Fruit fly (Drosophila melanogaster) whole organism, embryonic: ENCODE results near the gene CG43901.
A peak's percentile ranks its signal among the peaks of the same experiment; 100 is the strongest.

Experiments used
- CG1024 ChIP-seq: fragments of 200-800 bp; sonication (Bioruptor generic); IDR thresholded peaks from 2 replicates; pipeline ENCODE4 v1.3.6; 2022; ENCODE audit warnings: missing biosample characterization, missing genetic modification characterization
- CG10654 ChIP-seq: fragments of 200-800 bp; sonication (Bioruptor generic); optimal IDR thresholded peaks from 2 replicates; lab custom pipeline; 2016; ENCODE audit warnings: missing biosample characterization, missing genetic modification characterization
- CG13287 ChIP-seq: fragments of 200-800 bp; sonication (Bioruptor generic); IDR thresholded peaks from 2 replicates; pipeline ENCODE4 v1.3.6; 2022; ENCODE audit warnings: missing biosample characterization, missing genetic modification characterization; ENCODE audit not compliant: partially characterized antibody
- CG13894 ChIP-seq: fragments of 200-800 bp; sonication (Bioruptor generic); optimal IDR thresholded peaks from 3 replicates; lab custom pipeline; 2018; ENCODE audit warnings: missing biosample characterization, mild to moderate bottlenecking, missing genetic modification characterization, moderate library complexity
- CG1529 ChIP-seq: fragments of 200-800 bp; sonication (Bioruptor generic); optimal IDR thresholded peaks from 3 replicates; lab custom pipeline; 2018; ENCODE audit warnings: missing biosample characterization, missing genetic modification characterization
- CG15601 ChIP-seq: fragments of 200-800 bp; sonication (Bioruptor generic); optimal IDR thresholded peaks from 3 replicates; lab custom pipeline; 2019; ENCODE audit warnings: missing biosample characterization, mild to moderate bottlenecking, missing genetic modification characterization, moderate library complexity
- CG1647 ChIP-seq: fragments of 200-800 bp; sonication (Bioruptor generic); optimal IDR thresholded peaks from 3 replicates; lab custom pipeline; 2016; ENCODE audit warnings: missing biosample characterization, missing genetic modification characterization
- CG18476 ChIP-seq: fragments of 200-800 bp; sonication (Bioruptor generic); optimal IDR thresholded peaks from 2 replicates; lab custom pipeline; 2016; ENCODE audit warnings: missing biosample characterization, mild to moderate bottlenecking, missing genetic modification characterization
- CG2116 ChIP-seq: fragments of 200-800 bp; sonication (Bioruptor generic); optimal IDR thresholded peaks from 3 replicates; lab custom pipeline; 2018; ENCODE audit warnings: missing biosample characterization, mild to moderate bottlenecking, missing genetic modification characterization
- CG2129 ChIP-seq: fragments of 200-800 bp; sonication (Bioruptor generic); IDR thresholded peaks from 2 replicates; pipeline ENCODE4 v1.3.6; 2022; ENCODE audit warnings: missing biosample characterization, missing genetic modification characterization; ENCODE audit not compliant: partially characterized antibody
- CG31224 ChIP-seq: fragments of 200-800 bp; sonication (Bioruptor generic); IDR thresholded peaks from 2 replicates; pipeline ENCODE4 v1.3.6; 2022; ENCODE audit warnings: missing biosample characterization, missing genetic modification characterization
- CG4730 ChIP-seq: fragments of 200-800 bp; sonication (Bioruptor generic); IDR thresholded peaks from 2 replicates; pipeline ENCODE4 v1.3.6; 2022; ENCODE audit warnings: missing biosample characterization, missing genetic modification characterization
- CG6254 ChIP-seq: fragments of 200-800 bp; sonication (Bioruptor generic); optimal IDR thresholded peaks from 3 replicates; lab custom pipeline; 2017; ENCODE audit warnings: mild to moderate bottlenecking, missing biosample characterization, missing genetic modification reagents, missing genetic modification characterization
- CG7786 ChIP-seq: fragments of 200-800 bp; sonication (Bioruptor generic); optimal IDR thresholded peaks from 2 replicates; lab custom pipeline; 2016; ENCODE audit warnings: missing biosample characterization, missing genetic modification characterization
- CG7839 ChIP-seq: fragments of 200-800 bp; sonication (Bioruptor generic); optimal IDR thresholded peaks from 3 replicates; lab custom pipeline; 2018; ENCODE audit warnings: missing biosample characterization, mild to moderate bottlenecking, missing genetic modification characterization, moderate library complexity
- CG7963 ChIP-seq: fragments of 200-800 bp; sonication (Bioruptor generic); IDR thresholded peaks from 3 replicates; pipeline ENCODE4 v1.3.6; 2022; ENCODE audit warnings: missing biosample characterization, missing genetic modification characterization; ENCODE audit not compliant: partially characterized antibody
- CG8089 ChIP-seq: fragments of 200-800 bp; sonication (Bioruptor generic); optimal IDR thresholded peaks from 3 replicates; lab custom pipeline; 2016; ENCODE audit warnings: missing biosample characterization, missing genetic modification characterization
- CG8281 ChIP-seq: fragments of 200-800 bp; sonication (Bioruptor generic); optimal IDR thresholded peaks from 2 replicates; lab custom pipeline; 2018; ENCODE audit warnings: missing biosample characterization, mild to moderate bottlenecking, missing genetic modification characterization, moderate library complexity
- CG9215 ChIP-seq: fragments of 200-800 bp; sonication (Bioruptor generic); IDR thresholded peaks from 2 replicates; pipeline ENCODE4 v1.3.6; 2022; ENCODE audit warnings: missing biosample characterization, missing genetic modification characterization
- CG9817 ChIP-seq: fragments of 200-800 bp; sonication (Bioruptor generic); optimal IDR thresholded peaks from 2 replicates; lab custom pipeline; 2018; ENCODE audit warnings: missing biosample characterization, mild to moderate bottlenecking, missing genetic modification characterization, moderate library complexity
- CkIIα-i1 ChIP-seq: fragments of 200-800 bp; sonication (Bioruptor generic); IDR thresholded peaks from 2 replicates; pipeline ENCODE4 v1.3.6; 2022; ENCODE audit warnings: missing biosample characterization, missing genetic modification characterization
- Dp ChIP-seq: fragments of 200-800 bp; sonication (Bioruptor generic); optimal IDR thresholded peaks from 2 replicates; lab custom pipeline; 2018; ENCODE audit warnings: missing biosample characterization, mild to moderate bottlenecking, missing genetic modification characterization, moderate library complexity
- Ets65A ChIP-seq: fragments of 200-800 bp; sonication (Bioruptor generic); peaks from one replicate; lab custom pipeline; 2016; ENCODE audit warnings: missing biosample characterization, missing genetic modification characterization
- Gug ChIP-seq: fragments of 200-800 bp; sonication (Bioruptor generic); IDR thresholded peaks from 4 replicates; pipeline ENCODE4 v1.3.6; 2022; ENCODE audit warnings: missing biosample characterization, missing genetic modification characterization
- Hey ChIP-seq: fragments of 200-800 bp; sonication (Bioruptor generic); optimal IDR thresholded peaks from 3 replicates; lab custom pipeline; 2018; ENCODE audit warnings: missing biosample characterization, mild to moderate bottlenecking, missing genetic modification characterization
- Hsf ChIP-seq: fragments of 200-800 bp; sonication (Bioruptor generic); optimal IDR thresholded peaks from 3 replicates; lab custom pipeline; 2016; ENCODE audit warnings: missing biosample characterization, missing genetic modification characterization
- NC2α ChIP-seq: fragments of 200-800 bp; sonication (Bioruptor generic); optimal IDR thresholded peaks from 2 replicates; lab custom pipeline; 2016; ENCODE audit warnings: missing biosample characterization, missing genetic modification characterization
- Neu2 ChIP-seq: fragments of 200-800 bp; sonication (Bioruptor generic); optimal IDR thresholded peaks from 3 replicates; lab custom pipeline; 2016; ENCODE audit warnings: missing biosample characterization, missing genetic modification characterization, borderline replicate concordance
- NfI ChIP-seq: fragments of 200-800 bp; sonication (Bioruptor generic); optimal IDR thresholded peaks from 3 replicates; lab custom pipeline; 2018; ENCODE audit warnings: missing biosample characterization, mild to moderate bottlenecking, missing genetic modification characterization, moderate library complexity
- Oli ChIP-seq: fragments of 200-800 bp; sonication (Bioruptor generic); optimal IDR thresholded peaks from 2 replicates; lab custom pipeline; 2018; ENCODE audit warnings: missing biosample characterization, mild to moderate bottlenecking, missing genetic modification characterization, moderate library complexity
- Ptx1 ChIP-seq: fragments of 200-800 bp; sonication (Bioruptor generic); IDR thresholded peaks from 2 replicates; pipeline ENCODE4 v1.3.6; 2022; ENCODE audit warnings: missing biosample characterization, missing genetic modification characterization
- Scr ChIP-seq: fragments of 200-800 bp; sonication (Bioruptor generic); IDR thresholded peaks from 2 replicates; pipeline ENCODE4 v1.3.6; 2022; ENCODE audit warnings: missing biosample characterization, missing genetic modification characterization; ENCODE audit not compliant: partially characterized antibody
- Sry-δ ChIP-seq: fragments of 200-800 bp; sonication (Bioruptor generic); optimal IDR thresholded peaks from 2 replicates; lab custom pipeline; 2016; ENCODE audit warnings: missing biosample characterization, missing genetic modification characterization
- cg ChIP-seq: fragments of 200-800 bp; sonication (Bioruptor generic); optimal IDR thresholded peaks from 3 replicates; lab custom pipeline; 2019; ENCODE audit warnings: missing biosample characterization, mild to moderate bottlenecking, missing genetic modification characterization, moderate library complexity
- dimm ChIP-seq: fragments of 200-800 bp; sonication (Bioruptor generic); IDR thresholded peaks from 2 replicates; pipeline ENCODE4 v1.3.6; 2022; ENCODE audit warnings: missing biosample characterization, missing genetic modification characterization
- fd64A ChIP-seq: fragments of 200-800 bp; sonication (Bioruptor generic); optimal IDR thresholded peaks from 3 replicates; lab custom pipeline; 2018; ENCODE audit warnings: missing biosample characterization, mild to moderate bottlenecking, missing genetic modification characterization
- grau ChIP-seq: fragments of 200-800 bp; optimal IDR thresholded peaks from 3 replicates; lab custom pipeline; 2019; ENCODE audit warnings: missing biosample characterization, mild to moderate bottlenecking, missing genetic modification characterization, moderate library complexity
- gt ChIP-seq: fragments of 200-800 bp; sonication (Bioruptor generic); IDR thresholded peaks from 2 replicates; pipeline ENCODE4 v1.3.6; 2022; ENCODE audit warnings: missing biosample characterization, missing genetic modification characterization
- jumu ChIP-seq: fragments of 200-800 bp; sonication (Bioruptor generic); optimal IDR thresholded peaks from 3 replicates; lab custom pipeline; 2016; ENCODE audit warnings: missing biosample characterization, missing genetic modification characterization
- kay ChIP-seq: fragments of 200-800 bp; sonication (Bioruptor generic); optimal IDR thresholded peaks from 2 replicates; lab custom pipeline; 2016; ENCODE audit warnings: missing biosample characterization, missing genetic modification characterization
- nmo ChIP-seq: fragments of 200-800 bp; sonication (Bioruptor generic); optimal IDR thresholded peaks from 2 replicates; lab custom pipeline; 2018; ENCODE audit warnings: missing biosample characterization, mild to moderate bottlenecking, missing genetic modification characterization, moderate library complexity
- oc ChIP-seq: fragments of 200-800 bp; sonication (Bioruptor generic); optimal IDR thresholded peaks from 2 replicates; lab custom pipeline; 2018; ENCODE audit warnings: missing biosample characterization, mild to moderate bottlenecking, missing genetic modification characterization, moderate library complexity
- pnt ChIP-seq: fragments of 200-800 bp; sonication (Bioruptor generic); optimal IDR thresholded peaks from 3 replicates; lab custom pipeline; 2016; ENCODE audit warnings: missing biosample characterization, missing genetic modification characterization
- sens ChIP-seq: fragments of 200-800 bp; sonication (Bioruptor generic); peaks from one replicate; lab custom pipeline; 2016; ENCODE audit warnings: missing biosample characterization, missing genetic modification characterization
- so ChIP-seq: fragments of 200-800 bp; sonication (Bioruptor generic); IDR thresholded peaks from 3 replicates; pipeline ENCODE4 v1.3.6; 2022; ENCODE audit warnings: missing biosample characterization, missing genetic modification characterization
- sqz ChIP-seq: fragments of 200-800 bp; sonication (Bioruptor generic); optimal IDR thresholded peaks from 3 replicates; lab custom pipeline; 2018; ENCODE audit warnings: missing biosample characterization, mild to moderate bottlenecking, missing genetic modification characterization
- sr ChIP-seq: fragments of 200-800 bp; sonication (Bioruptor generic); IDR thresholded peaks from 3 replicates; pipeline ENCODE4 v1.3.6; 2022; ENCODE audit warnings: missing biosample characterization, missing genetic modification characterization
- sug ChIP-seq: fragments of 200-800 bp; optimal IDR thresholded peaks from 2 replicates; lab custom pipeline; 2019; ENCODE audit warnings: missing biosample characterization, mild to moderate bottlenecking, missing genetic modification characterization, moderate library complexity
- wdn ChIP-seq: fragments of 200-800 bp; sonication (Bioruptor generic); IDR thresholded peaks from 2 replicates; pipeline ENCODE4 v1.3.6; 2022; ENCODE audit warnings: missing biosample characterization, missing genetic modification characterization
- zen ChIP-seq: fragments of 200-800 bp; sonication (Bioruptor generic); optimal IDR thresholded peaks from 3 replicates; lab custom pipeline; 2018; ENCODE audit warnings: missing biosample characterization, mild to moderate bottlenecking, missing genetic modification characterization, moderate library complexity

The CG43901 gene

dm6 chrX:10905467-10905866, at the start of gene CG43901:
Gene CG43901 (plus strand): TSS chrX:10905767.
- TF ChIP-seq NC2α (GFP tag; lab: Kevin White, UChicago), result no peak
- TF ChIP-seq sens (GFP tag; lab: Kevin White, UChicago), result peak; percentile 47
- TF ChIP-seq sqz, result peak; percentile 30

- TF ChIP-seq CG7839 (tag; lab: Kevin White, UChicago), result no peak
- no peak for TF ChIP-seq CG13894
- peak; percentile 56 for TF ChIP-seq Hsf (GFP tag; lab: Kevin White, UChicago)
- peak; percentile 39 for TF ChIP-seq CG1647 (GFP tag; lab: Kevin White, UChicago)
- TF ChIP-seq cg (GFP tag; lab: Kevin White, UChicago), result no peak
- TF ChIP-seq CG31224, result no peak; the same call in 1 of the 2 replicates
- peak; percentile 64 for TF ChIP-seq jumu (GFP tag; lab: Kevin White, UChicago)
- no peak for TF ChIP-seq CG1529 (GFP tag; lab: Kevin White, UChicago)
- TF ChIP-seq pnt (GFP tag; lab: Kevin White, UChicago), result peak; percentile 35
- TF ChIP-seq CG9817, result peak; percentile 45
- TF ChIP-seq sug (tag; lab: Kevin White, UChicago), result no peak
- peak; percentile 68 for TF ChIP-seq Ptx1 (GFP tag; lab: Robert Waterston, UW)
- TF ChIP-seq CG1024, result no peak
- peak; percentile 76 for TF ChIP-seq Dp (GFP tag; lab: Kevin White, UChicago)
- TF ChIP-seq Neu2 (GFP tag; lab: Kevin White, UChicago), result no peak
- TF ChIP-seq fd64A (GFP tag; lab: Kevin White, UChicago), result no peak
- peak; percentile 53 for TF ChIP-seq Ets65A (GFP tag; lab: Kevin White, UChicago)
- peak; percentile 84 for TF ChIP-seq CG2129 (GFP tag; lab: Robert Waterston, UW)
- TF ChIP-seq CG7963 (GFP tag; lab: Robert Waterston, UW), result peak; percentile 49; the same call in 1 of the 3 replicates
- peak; percentile 5 for TF ChIP-seq CG8089
- TF ChIP-seq CG4730 (GFP tag; lab: Robert Waterston, UW), result no peak
- TF ChIP-seq NfI (GFP tag; lab: Kevin White, UChicago), result peak; percentile 42
- peak; percentile 91 for TF ChIP-seq CG13287
- peak; percentile 45 for TF ChIP-seq CG15601 (tag; lab: Kevin White, UChicago)
- no peak for TF ChIP-seq oc
- peak; percentile 30 for TF ChIP-seq CG18476 (GFP tag; lab: Kevin White, UChicago)
- TF ChIP-seq grau, result peak; percentile 58
- TF ChIP-seq CG10654 (GFP tag; lab: Kevin White, UChicago), result peak; percentile 46
- TF ChIP-seq sr, result no peak
- TF ChIP-seq CG8281, result no peak
- TF ChIP-seq Hey, result no peak
- no peak for TF ChIP-seq wdn (GFP tag; lab: Robert Waterston, UW)
- TF ChIP-seq CG2116 (GFP tag; lab: Kevin White, UChicago), result peak; percentile 93
- no peak for TF ChIP-seq so (GFP tag; lab: Robert Waterston, UW)
- TF ChIP-seq Gug, result peak; percentile 18; the same call in 1 of the 4 replicates
- TF ChIP-seq Scr (GFP tag; lab: Robert Waterston, UW), result peak; percentile 90
- TF ChIP-seq Oli (tag; lab: Kevin White, UChicago), result peak; percentile 13
- TF ChIP-seq dimm (GFP tag; lab: Robert Waterston, UW), result no peak
- peak; percentile 59 for TF ChIP-seq zen (tag; lab: Kevin White, UChicago)
- no peak for TF ChIP-seq CG6254 (GFP tag; lab: Kevin White, UChicago)
- peak; percentile 92 for TF ChIP-seq Sry-δ (GFP tag; lab: Kevin White, UChicago)
- TF ChIP-seq CkIIα-i1, result no peak
- no peak for TF ChIP-seq kay (GFP tag; lab: Kevin White, UChicago)
- no peak for TF ChIP-seq gt (GFP tag; lab: Robert Waterston, UW)
- peak; percentile 38; the same call in 1 of the 2 replicates for TF ChIP-seq CG9215
- TF ChIP-seq nmo (GFP tag; lab: Kevin White, UChicago), result peak; percentile 62
- TF ChIP-seq CG7786 (GFP tag; lab: Kevin White, UChicago), result peak; percentile 67
Observed at dm6 chrX:10857376-10857775, 48.2 kb upstream of the CG43901 start, which contains the start of the genes sofe and CG2186. Gene sofe (minus strand): TSS chrX:10857413. Gene CG2186 (plus strand): TSS chrX:10857655.
